Fruit fly (Drosophila melanogaster): ENCODE results near the gene CG7840.

CG7840 gene

dm6 chr2L:8266145-8266544, 39.2 kb upstream of the CG7840 start (continued):
- TF ChIP-seq gcm2 (GFP tag; optimal IDR thresholded peaks at IDR 0.05) (no peak), nerfin-1 (tag; optimal IDR thresholded peaks at IDR 0.05) (peak; percentile 66), Fer3 (tag; optimal IDR thresholded peaks at IDR 0.05) (peak; percentile 58), CG12155 (GFP tag; optimal IDR thresholded peaks at IDR 0.05) (no peak), Ssrp (tag; optimal IDR thresholded peaks at IDR 0.05) (peak; percentile 72), Atf3 (GFP tag; optimal IDR thresholded peaks at IDR 0.05) (no peak), mam (GFP tag; optimal IDR thresholded peaks at IDR 0.05) (no peak), CG1024 (GFP tag; IDR thresholded peaks at IDR 0.05) (no peak), exex (tag; optimal IDR thresholded peaks at IDR 0.05) (no peak), CG17186 (GFP tag; optimal IDR thresholded peaks at IDR 0.05) (no peak), inv (GFP tag; IDR thresholded peaks at IDR 0.05; ENCODE audit: partially characterized antibody) (no peak), dm (GFP tag; optimal IDR thresholded peaks at IDR 0.05) (no peak), Stat92E (GFP tag; optimal IDR thresholded peaks at IDR 0.05) (no peak), E2f1 (GFP tag; IDR thresholded peaks at IDR 0.05) (peak; percentile 58; the same call in 1 of the 2 replicates), jumu (GFP tag; optimal IDR thresholded peaks at IDR 0.05) (no peak), pho (GFP tag; optimal IDR thresholded peaks at IDR 0.05) (no peak), cg (GFP tag; optimal IDR thresholded peaks at IDR 0.05) (no peak), ranshi (GFP tag; IDR thresholded peaks at IDR 0.05) (0 out of 2 replicates have a peak, but pooled peaks have one; percentile 45), sim (GFP tag; IDR thresholded peaks at IDR 0.05) (0 out of 2 replicates have a peak, but pooled peaks have one; percentile 21), Usf (GFP tag; optimal IDR thresholded peaks at IDR 0.05) (no peak), Dip3 (GFP tag; optimal IDR thresholded peaks at IDR 0.05) (no peak), pfk (GFP tag; optimal IDR thresholded peaks at IDR 0.05) (no peak), CG9215 (GFP tag; IDR thresholded peaks at IDR 0.05) (no peak), CG43689 (GFP tag; IDR thresholded peaks at IDR 0.05) (no peak), Spps (tag; optimal IDR thresholded peaks at IDR 0.05) (no peak), CG11723 (GFP tag; optimal IDR thresholded peaks at IDR 0.05) (peak; percentile 33), klu (GFP tag; IDR thresholded peaks at IDR 0.05) (0 out of 2 replicates have a peak, but pooled peaks have one; percentile 25), pnt (GFP tag; optimal IDR thresholded peaks at IDR 0.05) (no peak), sug (tag; optimal IDR thresholded peaks at IDR 0.05) (peak; percentile 11), Awh (GFP tag; IDR thresholded peaks at IDR 0.05) (0 out of 2 replicates have a peak, but pooled peaks have one; percentile 45), en (GFP tag; optimal IDR thresholded peaks at IDR 0.05) (no peak), gce (GFP tag; IDR thresholded peaks at IDR 0.05) (no peak), Nf-YB (GFP tag; optimal IDR thresholded peaks at IDR 0.05) (peak; percentile 44), odd (GFP tag; optimal IDR thresholded peaks at IDR 0.05) (peak; percentile 60), Doc3 (GFP tag; IDR thresholded peaks at IDR 0.05; ENCODE audit: partially characterized antibody) (no peak), Adf1 (GFP tag; IDR thresholded peaks at IDR 0.05) (no peak), nau (GFP tag; optimal IDR thresholded peaks at IDR 0.05) (peak; percentile 63), CG12659 (GFP tag; optimal IDR thresholded peaks at IDR 0.05) (peak; percentile 57), Xbp1 (GFP tag; optimal IDR thresholded peaks at IDR 0.05) (peak; percentile 64), twi (tag; optimal IDR thresholded peaks at IDR 0.05) (no peak), CG17568 (GFP tag; optimal IDR thresholded peaks at IDR 0.05) (no peak), CG8281 (tag; optimal IDR thresholded peaks at IDR 0.05) (peak; percentile 36), ash1 (GFP tag; optimal IDR thresholded peaks at IDR 0.05) (no peak), CG15514 (GFP tag; optimal IDR thresholded peaks at IDR 0.05) (peak; percentile 31), btn (GFP tag; optimal IDR thresholded peaks at IDR 0.05) (no peak), Rx (GFP tag; IDR thresholded peaks at IDR 0.05) (no peak), HLHmδ (GFP tag; optimal IDR thresholded peaks at IDR 0.05) (no peak), CG7928 (GFP tag; optimal IDR thresholded peaks at IDR 0.05) (no peak), gcm (GFP tag; optimal IDR thresholded peaks at IDR 0.05) (peak; percentile 71), CG18476 (GFP tag; optimal IDR thresholded peaks at IDR 0.05) (no peak), chn (GFP tag; optimal IDR thresholded peaks at IDR 0.05) (no peak)

Data from whole organism, embryonic.